Fruit fly (Drosophila melanogaster) whole organism, embryonic: ENCODE data around the gene Dfd.

Experiments used
- Bgb ChIP-seq: fragments of 200-800 bp; sonication (Bioruptor generic); IDR thresholded peaks from 2 replicates; pipeline ENCODE4 v1.3.6; 2022; ENCODE audit warnings: missing biosample characterization, missing genetic modification characterization; ENCODE audit not compliant: partially characterized antibody
- Blimp-1 ChIP-seq: fragments of 200-800 bp; sonication (Bioruptor generic); optimal IDR thresholded peaks from 3 replicates; lab custom pipeline; 2018; ENCODE audit warnings: missing biosample characterization, missing genetic modification characterization, mild to moderate bottlenecking, moderate library complexity, missing genetic modification reagents
- CG10979 ChIP-seq: fragments of 200-800 bp; sonication (Bioruptor generic); optimal IDR thresholded peaks from 2 replicates; lab custom pipeline; 2018; ENCODE audit warnings: missing biosample characterization, mild to moderate bottlenecking, missing genetic modification characterization, moderate library complexity
- CG11504 ChIP-seq: fragments of 200-800 bp; sonication (Bioruptor generic); optimal IDR thresholded peaks from 3 replicates; lab custom pipeline; 2019; ENCODE audit warnings: missing biosample characterization, mild to moderate bottlenecking, missing genetic modification characterization, moderate library complexity
- CG13287 ChIP-seq: fragments of 200-800 bp; sonication (Bioruptor generic); IDR thresholded peaks from 2 replicates; pipeline ENCODE4 v1.3.6; 2022; ENCODE audit warnings: missing biosample characterization, missing genetic modification characterization; ENCODE audit not compliant: partially characterized antibody
- CG13894 ChIP-seq: fragments of 200-800 bp; sonication (Bioruptor generic); optimal IDR thresholded peaks from 3 replicates; lab custom pipeline; 2018; ENCODE audit warnings: missing biosample characterization, mild to moderate bottlenecking, missing genetic modification characterization, moderate library complexity
- CG14710 ChIP-seq: fragments of 200-800 bp; sonication (Bioruptor generic); optimal IDR thresholded peaks from 3 replicates; lab custom pipeline; 2019; ENCODE audit warnings: missing biosample characterization, mild to moderate bottlenecking, missing genetic modification characterization, moderate library complexity
- CG15011 ChIP-seq: fragments of 200-800 bp; sonication (Bioruptor generic); optimal IDR thresholded peaks from 3 replicates; lab custom pipeline; 2018; ENCODE audit warnings: missing biosample characterization, mild to moderate bottlenecking, missing genetic modification characterization
- CG16779 ChIP-seq: fragments of 200-800 bp; sonication (Bioruptor generic); IDR thresholded peaks from 2 replicates; pipeline ENCODE4 v1.3.6; 2022; ENCODE audit warnings: missing biosample characterization, missing genetic modification characterization
- CG2202 ChIP-seq: fragments of 200-800 bp; sonication (Bioruptor generic); optimal IDR thresholded peaks from 2 replicates; lab custom pipeline; 2018; ENCODE audit warnings: missing biosample characterization, mild to moderate bottlenecking, missing genetic modification characterization
- CG2678 ChIP-seq: fragments of 200-800 bp; sonication (Bioruptor generic); optimal IDR thresholded peaks from 3 replicates; lab custom pipeline; 2019; ENCODE audit warnings: missing biosample characterization, mild to moderate bottlenecking, missing genetic modification characterization, moderate library complexity
- CG30403 ChIP-seq: fragments of 200-800 bp; sonication (Bioruptor generic); optimal IDR thresholded peaks from 3 replicates; lab custom pipeline; 2016; ENCODE audit warnings: missing biosample characterization, missing genetic modification characterization
- CG32767 ChIP-seq: fragments of 200-800 bp; sonication (Bioruptor generic); IDR thresholded peaks from 2 replicates; pipeline ENCODE4 v1.3.6; 2022; ENCODE audit warnings: missing biosample characterization, missing genetic modification characterization
- CG33557 ChIP-seq: fragments of 200-800 bp; sonication (Bioruptor generic); optimal IDR thresholded peaks from 2 replicates; lab custom pipeline; 2019; ENCODE audit warnings: missing biosample characterization, mild to moderate bottlenecking, missing genetic modification characterization, moderate library complexity
- CG34422 ChIP-seq: fragments of 200-800 bp; sonication (Bioruptor generic); IDR thresholded peaks from 3 replicates; pipeline ENCODE4 v1.3.6; 2022; ENCODE audit warnings: missing biosample characterization, missing genetic modification characterization
- CG6254 ChIP-seq: fragments of 200-800 bp; sonication (Bioruptor generic); optimal IDR thresholded peaks from 3 replicates; lab custom pipeline; 2017; ENCODE audit warnings: mild to moderate bottlenecking, missing biosample characterization, missing genetic modification reagents, missing genetic modification characterization
- CG6765 ChIP-seq: fragments of 200-800 bp; sonication (Bioruptor generic); optimal IDR thresholded peaks from 3 replicates; lab custom pipeline; 2017; ENCODE audit warnings: missing biosample characterization, mild to moderate bottlenecking, missing genetic modification characterization
- CG7839 ChIP-seq: fragments of 200-800 bp; sonication (Bioruptor generic); optimal IDR thresholded peaks from 3 replicates; lab custom pipeline; 2018; ENCODE audit warnings: missing biosample characterization, mild to moderate bottlenecking, missing genetic modification characterization, moderate library complexity
- CG8290 ChIP-seq, 3 experiments: fragments of 200-800 bp; sonication (Bioruptor generic); optimal IDR thresholded peaks; 2 replicates each; lab custom pipeline; 2016 to 2019; ENCODE audit warnings: missing biosample characterization in 3 of 3, missing genetic modification characterization in 3 of 3, mild to moderate bottlenecking in 2 of 3, moderate library complexity in 1 of 3
- Dip2 ChIP-seq: fragments of 200-800 bp; sonication (Bioruptor generic); IDR thresholded peaks from 2 replicates; pipeline ENCODE4 v1.3.6; 2022; ENCODE audit warnings: missing biosample characterization, missing genetic modification characterization
- Doc3 ChIP-seq: fragments of 200-800 bp; sonication (Bioruptor generic); IDR thresholded peaks from 3 replicates; pipeline ENCODE4 v1.3.6; 2022; ENCODE audit warnings: missing biosample characterization, missing genetic modification characterization; ENCODE audit not compliant: partially characterized antibody
- Ets65A ChIP-seq: fragments of 200-800 bp; sonication (Bioruptor generic); peaks from one replicate; lab custom pipeline; 2016; ENCODE audit warnings: missing biosample characterization, missing genetic modification characterization
- Gsc ChIP-seq: fragments of 200-800 bp; sonication (Bioruptor generic); IDR thresholded peaks from 2 replicates; pipeline ENCODE4 v1.3.6; 2022; ENCODE audit warnings: missing biosample characterization, missing genetic modification characterization
- H15 ChIP-seq: fragments of 200-800 bp; sonication (Bioruptor generic); IDR thresholded peaks from 3 replicates; pipeline ENCODE4 v1.3.6; 2022; ENCODE audit warnings: missing biosample characterization, missing genetic modification characterization
- HLH3B ChIP-seq: fragments of 200-800 bp; sonication (Bioruptor generic); IDR thresholded peaks from 2 replicates; pipeline ENCODE4 v1.3.6; 2022; ENCODE audit warnings: missing biosample characterization, missing genetic modification characterization
- HLH4C ChIP-seq: fragments of 200-800 bp; sonication (Bioruptor generic); IDR thresholded peaks from 3 replicates; pipeline ENCODE4 v1.3.6; 2022; ENCODE audit warnings: missing biosample characterization, missing genetic modification characterization; ENCODE audit not compliant: partially characterized antibody
- Hr78 ChIP-seq, 2 experiments: fragments of 200-800 bp in 1 of 2; fragments of >200 bp in 1 of 2; sonication (Bioruptor generic) in 1 of 2; optimal IDR thresholded peaks; 2 replicates each; lab custom pipeline; 2017 to 2019; ENCODE audit warnings: missing biosample characterization in 2 of 2, missing genetic modification characterization in 2 of 2, mild to moderate bottlenecking in 1 of 2, moderate library complexity in 1 of 2
- Jarid2 ChIP-seq: fragments of 200-800 bp; sonication (Bioruptor generic); optimal IDR thresholded peaks from 3 replicates; lab custom pipeline; 2017; ENCODE audit warnings: mild to moderate bottlenecking, missing biosample characterization, missing genetic modification reagents, missing genetic modification characterization
- MTF-1 ChIP-seq: fragments of 200-800 bp; sonication (Bioruptor generic); optimal IDR thresholded peaks from 2 replicates; lab custom pipeline; 2018; ENCODE audit warnings: missing biosample characterization, mild to moderate bottlenecking, missing genetic modification characterization, borderline replicate concordance
- Mes4 ChIP-seq: fragments of 200-800 bp; sonication (Bioruptor generic); optimal IDR thresholded peaks from 2 replicates; lab custom pipeline; 2016; ENCODE audit warnings: missing biosample characterization, missing genetic modification characterization
- Mrtf ChIP-seq: fragments of 200-800 bp; sonication (Bioruptor generic); IDR thresholded peaks from 3 replicates; pipeline ENCODE4 v1.3.6; 2022; ENCODE audit warnings: missing biosample characterization, missing genetic modification characterization
- Xrp1 ChIP-seq: fragments of 200-800 bp; sonication (Bioruptor generic); IDR thresholded peaks from 2 replicates; pipeline ENCODE4 v1.3.6; 2022; ENCODE audit warnings: missing biosample characterization, missing genetic modification characterization
- ac ChIP-seq: fragments of 200-800 bp; sonication (Bioruptor generic); optimal IDR thresholded peaks from 3 replicates; lab custom pipeline; 2017; ENCODE audit warnings: missing biosample characterization, mild to moderate bottlenecking, missing genetic modification characterization
- ato ChIP-seq: fragments of 200-800 bp; sonication (Bioruptor generic); IDR thresholded peaks from 2 replicates; pipeline ENCODE4 v1.3.6; 2022; ENCODE audit warnings: missing biosample characterization, missing genetic modification characterization; ENCODE audit not compliant: partially characterized antibody
- ci ChIP-seq: fragments of 200-800 bp; sonication (Bioruptor generic); IDR thresholded peaks from 3 replicates; pipeline ENCODE4 v1.3.6; 2022; ENCODE audit warnings: missing biosample characterization, missing genetic modification characterization
- croc ChIP-seq: fragments of 200-800 bp; sonication (Bioruptor generic); conservative IDR thresholded peaks from 3 replicates; pipeline ENCODE4 v1.3.6; 2022; ENCODE audit warnings: missing biosample characterization, missing genetic modification characterization
- exex ChIP-seq: fragments of 200-800 bp; sonication (Bioruptor generic); optimal IDR thresholded peaks from 4 replicates; lab custom pipeline; 2018; ENCODE audit warnings: missing biosample characterization, mild to moderate bottlenecking, missing genetic modification characterization, moderate library complexity
- gem ChIP-seq: fragments of 200-800 bp; sonication (Bioruptor generic); optimal IDR thresholded peaks from 2 replicates; lab custom pipeline; 2019; ENCODE audit warnings: missing biosample characterization, mild to moderate bottlenecking, missing genetic modification characterization, moderate library complexity
- grn ChIP-seq: fragments of 200-800 bp; sonication (Bioruptor generic); optimal IDR thresholded peaks from 3 replicates; lab custom pipeline; 2017; ENCODE audit warnings: missing biosample characterization, missing genetic modification characterization
- gt ChIP-seq: fragments of 200-800 bp; sonication (Bioruptor generic); IDR thresholded peaks from 2 replicates; pipeline ENCODE4 v1.3.6; 2022; ENCODE audit warnings: missing biosample characterization, missing genetic modification characterization
- h ChIP-seq: fragments of >200 bp; optimal IDR thresholded peaks from 2 replicates; lab custom pipeline; 2017
- kay ChIP-seq: fragments of 200-800 bp; sonication (Bioruptor generic); optimal IDR thresholded peaks from 2 replicates; lab custom pipeline; 2016; ENCODE audit warnings: missing biosample characterization, missing genetic modification characterization
- nmo ChIP-seq: fragments of 200-800 bp; sonication (Bioruptor generic); optimal IDR thresholded peaks from 2 replicates; lab custom pipeline; 2018; ENCODE audit warnings: missing biosample characterization, mild to moderate bottlenecking, missing genetic modification characterization, moderate library complexity
- pita ChIP-seq: fragments of 200-800 bp; sonication (Bioruptor generic); optimal IDR thresholded peaks from 2 replicates; lab custom pipeline; 2017; ENCODE audit warnings: missing biosample characterization, mild to moderate bottlenecking, missing genetic modification characterization
- pum ChIP-seq: fragments of 200-800 bp; sonication (Bioruptor generic); optimal IDR thresholded peaks from 2 replicates; lab custom pipeline; 2016; ENCODE audit warnings: missing biosample characterization, missing genetic modification characterization
- row ChIP-seq: fragments of 200-800 bp; sonication (Bioruptor generic); IDR thresholded peaks from 3 replicates; pipeline ENCODE4 v1.3.6; 2022; ENCODE audit warnings: missing biosample characterization, missing genetic modification characterization
- sens ChIP-seq: fragments of 200-800 bp; sonication (Bioruptor generic); peaks from one replicate; lab custom pipeline; 2016; ENCODE audit warnings: missing biosample characterization, missing genetic modification characterization
- wek ChIP-seq: fragments of 200-800 bp; sonication (Bioruptor generic); optimal IDR thresholded peaks from 3 replicates; lab custom pipeline; 2018; ENCODE audit warnings: missing biosample characterization, mild to moderate bottlenecking, missing genetic modification characterization, moderate library complexity

The Dfd gene

DNA sequence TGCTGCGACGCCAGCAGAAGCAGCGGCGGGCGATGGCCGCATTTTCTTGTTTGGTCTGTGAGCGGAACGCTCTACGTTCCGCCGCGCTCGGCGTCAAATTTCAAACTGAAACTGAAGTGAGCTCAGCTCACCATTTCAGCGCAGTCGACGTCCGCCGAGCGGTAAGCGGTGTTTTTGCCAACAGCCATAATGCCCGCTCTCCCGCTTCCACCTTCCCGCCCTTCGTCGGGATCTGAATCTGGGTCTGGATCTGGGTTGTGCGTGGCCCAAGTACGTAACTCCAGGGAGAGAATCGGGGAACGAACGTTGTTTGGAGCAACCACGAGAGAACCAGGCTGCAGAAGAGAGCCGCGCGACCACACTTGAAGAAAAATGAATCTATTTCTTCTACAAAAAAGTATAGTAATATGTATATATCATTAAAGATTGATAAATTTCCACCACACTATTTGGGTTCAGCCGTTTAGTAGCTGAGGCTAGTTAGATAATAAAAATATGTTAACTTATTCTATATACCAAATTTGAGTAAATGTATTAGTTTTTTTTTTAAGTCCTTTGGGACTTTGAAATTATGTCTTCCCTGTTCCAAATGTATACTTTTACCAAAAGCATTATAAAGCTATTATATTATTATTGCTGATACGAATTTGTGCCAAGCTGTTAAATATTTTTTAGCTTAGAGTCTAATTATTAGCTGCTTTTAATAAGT is 24.8 kb downstream of the Dfd start (continued):
- TF ChIP-seq CG30403 (GFP tag; lab: Kevin White, UChicago) (peak; percentile 27), CG2202 (no peak), MTF-1 (GFP tag; lab: Kevin White, UChicago) (no peak), Mrtf (GFP tag; lab: Robert Waterston, UW) (no peak), CG32767 (no peak), CG2678 (tag; lab: Kevin White, UChicago) (peak; percentile 43), exex (no peak), sens (GFP tag; lab: Kevin White, UChicago) (peak; percentile 69), ac (GFP tag; lab: Kevin White, UChicago) (no peak), CG13287 (GFP tag; lab: Robert Waterston, UW) (no peak; the same call in 1 of the 2 replicates), CG34422 (GFP tag; lab: Robert Waterston, UW) (no peak), H15 (GFP tag; lab: Robert Waterston, UW) (0 out of 3 replicates have a peak, but pooled peaks have one; percentile 45), wek (peak; percentile 5), Xrp1 (GFP tag; lab: Robert Waterston, UW) (peak; percentile 50; the same call in 1 of the 2 replicates), gt (no peak), ato (GFP tag; lab: Robert Waterston, UW) (0 out of 2 replicates have a peak, but pooled peaks have one; percentile 57), croc (GFP tag; lab: Robert Waterston, UW) (no peak), pita (no peak), Jarid2 (GFP tag; lab: Kevin White, UChicago) (peak; percentile 78), HLH3B (no peak), h (no peak), CG11504 (tag; lab: Kevin White, UChicago) (peak; percentile 52), Blimp-1 (GFP tag; lab: Kevin White, UChicago) (peak; percentile 15), CG33557 (no peak), CG13894 (tag; lab: Kevin White, UChicago) (peak; percentile 24), Dip2 (GFP tag; lab: Robert Waterston, UW) (no peak), CG7839 (tag; lab: Kevin White, UChicago) (peak; percentile 24), CG14710 (tag; lab: Kevin White, UChicago) (peak; percentile 41), CG10979 (tag; lab: Kevin White, UChicago) (peak; percentile 62), CG16779 (peak; percentile 91), CG8290 (GFP tag; optimal IDR thresholded peaks at IDR 0.05; lab: Kevin White, UChicago) (no peak), CG8290 (tag; optimal IDR thresholded peaks at IDR 0.05; lab: Kevin White, UChicago) (peak in 1 of 2 experiments; percentile 26), CG6254 (GFP tag; lab: Kevin White, UChicago) (peak; percentile 4), CG6765 (GFP tag; lab: Kevin White, UChicago) (no peak), row (GFP tag; lab: Robert Waterston, UW) (peak; percentile 33; the same call in 2 of the 3 replicates), Doc3 (no peak), CG15011 (GFP tag; lab: Kevin White, UChicago) (no peak), nmo (peak; percentile 17), Bgb (GFP tag; lab: Robert Waterston, UW) (peak; percentile 49; the same call in 1 of the 2 replicates), HLH4C (no peak), grn (GFP tag; lab: Kevin White, UChicago) (no peak), Mes4 (GFP tag; lab: Kevin White, UChicago) (no peak), Gsc (GFP tag; lab: Robert Waterston, UW) (no peak), Ets65A (GFP tag; lab: Kevin White, UChicago) (no peak), gem (tag; lab: Kevin White, UChicago) (peak; percentile 58), kay (GFP tag; lab: Kevin White, UChicago) (no peak), Hr78 (GFP tag; optimal IDR thresholded peaks at IDR 0.05; lab: Kevin White, UChicago) (no peak), ci (GFP tag; lab: Robert Waterston, UW) (peak; percentile 64; the same call in 2 of the 3 replicates), pum (no peak)
